Fruit fly (Drosophila melanogaster) whole organism, embryonic: ENCODE measurements around the gene MSAmiP.

Experiments
- Asciz ChIP-seq: fragments of 200-800 bp; sonication (Bioruptor generic); optimal IDR thresholded peaks from 2 replicates; lab custom pipeline; 2017; ENCODE audit warnings: missing biosample characterization, mild to moderate bottlenecking, missing genetic modification characterization, missing genetic modification reagents
- BEAF-32 ChIP-seq: fragments of 200-800 bp; sonication (Bioruptor generic); optimal IDR thresholded peaks from 3 replicates; lab custom pipeline; 2017; ENCODE audit warnings: missing biosample characterization, missing genetic modification characterization, mild to moderate bottlenecking, moderate library complexity, missing genetic modification reagents
- Bdp1 ChIP-seq: fragments of 200-800 bp; sonication (Bioruptor generic); optimal IDR thresholded peaks from 3 replicates; lab custom pipeline; 2016; ENCODE audit warnings: missing biosample characterization, missing genetic modification characterization
- CG10321 ChIP-seq: fragments of 200-800 bp; sonication (Bioruptor generic); IDR thresholded peaks from 2 replicates; pipeline ENCODE4 v1.3.6; 2022; ENCODE audit warnings: missing biosample characterization, missing genetic modification characterization
- CG11085 ChIP-seq: fragments of 200-800 bp; sonication (Bioruptor generic); IDR thresholded peaks from 2 replicates; pipeline ENCODE4 v1.3.6; 2022; ENCODE audit warnings: missing biosample characterization, missing genetic modification characterization
- CG11456 ChIP-seq: fragments of 200-800 bp; sonication (Bioruptor generic); IDR thresholded peaks from 3 replicates; pipeline ENCODE4 v1.3.6; 2022; ENCODE audit warnings: missing biosample characterization, missing genetic modification characterization
- CG11723 ChIP-seq: fragments of 200-800 bp; sonication (Bioruptor generic); optimal IDR thresholded peaks from 2 replicates; lab custom pipeline; 2017; ENCODE audit warnings: missing biosample characterization, mild to moderate bottlenecking, missing genetic modification characterization
- CG12071 ChIP-seq: fragments of 200-800 bp; sonication (Bioruptor generic); optimal IDR thresholded peaks from 3 replicates; lab custom pipeline; 2018; ENCODE audit warnings: missing biosample characterization, mild to moderate bottlenecking, missing genetic modification characterization
- CG12942 ChIP-seq: fragments of 200-800 bp; sonication (Bioruptor generic); optimal IDR thresholded peaks from 3 replicates; lab custom pipeline; 2016; ENCODE audit warnings: missing biosample characterization, missing genetic modification characterization
- CG14965 ChIP-seq: fragments of 200-800 bp; sonication (Bioruptor generic); optimal IDR thresholded peaks from 2 replicates; lab custom pipeline; 2016; ENCODE audit warnings: missing biosample characterization, missing genetic modification characterization, borderline replicate concordance
- CG15011 ChIP-seq: fragments of 200-800 bp; sonication (Bioruptor generic); optimal IDR thresholded peaks from 3 replicates; lab custom pipeline; 2018; ENCODE audit warnings: missing biosample characterization, mild to moderate bottlenecking, missing genetic modification characterization
- CG16815 ChIP-seq: fragments of 200-800 bp; sonication (Bioruptor generic); optimal IDR thresholded peaks from 3 replicates; lab custom pipeline; 2017; ENCODE audit warnings: missing biosample characterization, mild to moderate bottlenecking, missing genetic modification characterization
- CG17568 ChIP-seq: fragments of 200-800 bp; sonication (Bioruptor generic); optimal IDR thresholded peaks from 2 replicates; lab custom pipeline; 2018; ENCODE audit warnings: missing biosample characterization, mild to moderate bottlenecking, missing genetic modification characterization, moderate library complexity
- CG2889 ChIP-seq: fragments of 200-800 bp; sonication (Bioruptor generic); IDR thresholded peaks from 3 replicates; pipeline ENCODE4 v1.3.6; 2022; ENCODE audit warnings: missing biosample characterization, missing genetic modification characterization
- CG30020 ChIP-seq: fragments of 200-800 bp; optimal IDR thresholded peaks from 2 replicates; lab custom pipeline; 2019; ENCODE audit warnings: missing biosample characterization, mild to moderate bottlenecking, missing genetic modification characterization, moderate library complexity
- CG3065 ChIP-seq: fragments of 200-800 bp; sonication (Bioruptor generic); optimal IDR thresholded peaks from 2 replicates; lab custom pipeline; 2016; ENCODE audit warnings: missing biosample characterization, missing genetic modification characterization
- CG34224 ChIP-seq: fragments of 200-800 bp; sonication (Bioruptor generic); IDR thresholded peaks from 3 replicates; pipeline ENCODE4 v1.3.6; 2022; ENCODE audit warnings: missing biosample characterization, missing genetic modification characterization; ENCODE audit not compliant: partially characterized antibody
- CG3995 ChIP-seq: fragments of 200-800 bp; sonication (Bioruptor generic); optimal IDR thresholded peaks from 3 replicates; lab custom pipeline; 2016; ENCODE audit warnings: missing biosample characterization, missing genetic modification characterization
- CG4854 ChIP-seq: fragments of 200-800 bp; sonication (Bioruptor generic); optimal IDR thresholded peaks from 2 replicates; lab custom pipeline; 2016; ENCODE audit warnings: missing biosample characterization, missing genetic modification characterization, inconsistent platforms
- CG5953 ChIP-seq: fragments of 200-800 bp; sonication (Bioruptor generic); IDR thresholded peaks from 2 replicates; pipeline ENCODE4 v1.3.6; 2022; ENCODE audit warnings: missing biosample characterization, missing genetic modification characterization
- CG6683 ChIP-seq: fragments of 200-800 bp; sonication (Bioruptor generic); optimal IDR thresholded peaks from 2 replicates; lab custom pipeline; 2017; ENCODE audit warnings: missing biosample characterization, mild to moderate bottlenecking, missing genetic modification characterization, missing genetic modification reagents
- CG7357 ChIP-seq: fragments of 200-800 bp; sonication (Bioruptor generic); IDR thresholded peaks from 3 replicates; pipeline ENCODE4 v1.3.6; 2022; ENCODE audit warnings: missing biosample characterization, missing genetic modification characterization
- CG9797 ChIP-seq: fragments of 200-800 bp; sonication (Bioruptor generic); optimal IDR thresholded peaks from 3 replicates; lab custom pipeline; 2018; ENCODE audit warnings: missing biosample characterization, mild to moderate bottlenecking, missing genetic modification characterization
- CG9817 ChIP-seq: fragments of 200-800 bp; sonication (Bioruptor generic); optimal IDR thresholded peaks from 2 replicates; lab custom pipeline; 2018; ENCODE audit warnings: missing biosample characterization, mild to moderate bottlenecking, missing genetic modification characterization, moderate library complexity
- CG9932 ChIP-seq: fragments of 200-800 bp; sonication (Bioruptor generic); IDR thresholded peaks from 2 replicates; pipeline ENCODE4 v1.3.6; 2022; ENCODE audit warnings: missing biosample characterization, missing genetic modification characterization
- Doc3 ChIP-seq: fragments of 200-800 bp; sonication (Bioruptor generic); IDR thresholded peaks from 3 replicates; pipeline ENCODE4 v1.3.6; 2022; ENCODE audit warnings: missing biosample characterization, missing genetic modification characterization; ENCODE audit not compliant: partially characterized antibody
- Drgx ChIP-seq: fragments of 200-800 bp; sonication (Bioruptor generic); IDR thresholded peaks from 2 replicates; pipeline ENCODE4 v1.3.6; 2022; ENCODE audit warnings: missing biosample characterization, missing genetic modification characterization
- Fer2 ChIP-seq: fragments of 200-800 bp; sonication (Bioruptor generic); optimal IDR thresholded peaks from 2 replicates; lab custom pipeline; 2018; ENCODE audit warnings: missing biosample characterization, mild to moderate bottlenecking, missing genetic modification characterization, moderate library complexity
- Lim3 ChIP-seq: fragments of 200-800 bp; sonication (Bioruptor generic); IDR thresholded peaks from 2 replicates; pipeline ENCODE4 v1.3.6; 2022; ENCODE audit warnings: missing biosample characterization, missing genetic modification characterization
- Oaz ChIP-seq: fragments of 200-800 bp; sonication (Bioruptor generic); IDR thresholded peaks from 2 replicates; pipeline ENCODE4 v1.3.6; 2022; ENCODE audit warnings: missing biosample characterization, missing genetic modification characterization
- Poxn ChIP-seq: fragments of 200-800 bp; sonication (Bioruptor generic); IDR thresholded peaks from 2 replicates; pipeline ENCODE4 v1.3.6; 2022; ENCODE audit warnings: missing biosample characterization, missing genetic modification characterization
- Side ChIP-seq: fragments of 200-800 bp; sonication (Bioruptor generic); optimal IDR thresholded peaks from 2 replicates; lab custom pipeline; 2016; ENCODE audit warnings: missing biosample characterization, missing genetic modification characterization
- Xbp1 ChIP-seq: fragments of 200-800 bp; sonication (Bioruptor generic); optimal IDR thresholded peaks from 3 replicates; lab custom pipeline; 2016; ENCODE audit warnings: missing biosample characterization, mild to moderate bottlenecking, missing genetic modification characterization
- ara ChIP-seq: fragments of 200-800 bp; sonication (Bioruptor generic); IDR thresholded peaks from 2 replicates; pipeline ENCODE4 v1.3.6; 2022; ENCODE audit warnings: missing biosample characterization, missing genetic modification characterization
- ase ChIP-seq: fragments of 200-800 bp; sonication (Bioruptor generic); IDR thresholded peaks from 3 replicates; pipeline ENCODE4 v1.3.6; 2022; ENCODE audit warnings: missing biosample characterization, missing genetic modification characterization
- bigmax ChIP-seq: fragments of 200-800 bp; sonication (Bioruptor generic); optimal IDR thresholded peaks from 2 replicates; lab custom pipeline; 2018; ENCODE audit warnings: missing biosample characterization, mild to moderate bottlenecking, missing genetic modification characterization
- crc ChIP-seq: fragments of 200-800 bp; sonication (Bioruptor generic); optimal IDR thresholded peaks from 2 replicates; lab custom pipeline; 2016; ENCODE audit warnings: missing biosample characterization, missing genetic modification characterization
- dimm ChIP-seq: fragments of 200-800 bp; sonication (Bioruptor generic); IDR thresholded peaks from 2 replicates; pipeline ENCODE4 v1.3.6; 2022; ENCODE audit warnings: missing biosample characterization, missing genetic modification characterization
- fru ChIP-seq: fragments of >200 bp; optimal IDR thresholded peaks from 2 replicates; lab custom pipeline; 2017
- gro ChIP-seq: fragments of 200-800 bp; sonication (Bioruptor generic); optimal IDR thresholded peaks from 2 replicates; lab custom pipeline; 2016; ENCODE audit warnings: missing biosample characterization, missing genetic modification characterization
- ind ChIP-seq: fragments of 200-800 bp; sonication (Bioruptor generic); optimal IDR thresholded peaks from 3 replicates; lab custom pipeline; 2016; ENCODE audit warnings: missing biosample characterization, missing genetic modification characterization
- kah ChIP-seq: fragments of 200-800 bp; sonication (Bioruptor generic); optimal IDR thresholded peaks from 2 replicates; lab custom pipeline; 2018; ENCODE audit warnings: missing biosample characterization, mild to moderate bottlenecking, missing genetic modification characterization
- lab ChIP-seq: fragments of 200-800 bp; sonication (Bioruptor generic); optimal IDR thresholded peaks from 3 replicates; lab custom pipeline; 2017; ENCODE audit warnings: missing biosample characterization, missing genetic modification characterization, mild to moderate bottlenecking, moderate library complexity, missing genetic modification reagents
- lmd ChIP-seq: fragments of 200-800 bp; sonication (Bioruptor generic); IDR thresholded peaks from 2 replicates; pipeline ENCODE4 v1.3.6; 2022; ENCODE audit warnings: missing biosample characterization, missing genetic modification characterization
- mam ChIP-seq: fragments of 200-800 bp; sonication (Bioruptor generic); optimal IDR thresholded peaks from 3 replicates; lab custom pipeline; 2016; ENCODE audit warnings: missing biosample characterization, missing genetic modification characterization
- peb ChIP-seq: fragments of 200-800 bp; sonication (Bioruptor generic); IDR thresholded peaks from 2 replicates; pipeline ENCODE4 v1.3.6; 2022; ENCODE audit warnings: missing biosample characterization, missing genetic modification characterization
- run ChIP-seq: fragments of 200-800 bp; sonication (Bioruptor generic); optimal IDR thresholded peaks from 3 replicates; lab custom pipeline; 2018; ENCODE audit warnings: missing biosample characterization, mild to moderate bottlenecking, missing genetic modification characterization
- slp2 ChIP-seq: fragments of 200-800 bp; sonication (Bioruptor generic); optimal IDR thresholded peaks from 2 replicates; lab custom pipeline; 2016; ENCODE audit warnings: missing biosample characterization, missing genetic modification characterization
- sob ChIP-seq: fragments of 200-800 bp; sonication (Bioruptor generic); IDR thresholded peaks from 2 replicates; pipeline ENCODE4 v1.3.6; 2022; ENCODE audit warnings: missing biosample characterization, missing genetic modification characterization
- sr ChIP-seq: fragments of 200-800 bp; sonication (Bioruptor generic); IDR thresholded peaks from 3 replicates; pipeline ENCODE4 v1.3.6; 2022; ENCODE audit warnings: missing biosample characterization, missing genetic modification characterization
- zfh2 ChIP-seq: fragments of 200-800 bp; sonication (Bioruptor generic); optimal IDR thresholded peaks from 2 replicates; lab custom pipeline; 2016; ENCODE audit warnings: missing biosample characterization, missing genetic modification characterization

MSAmiP gene

dm6 chr3R:16793935-16794589 lies 102.0 kb downstream of the MSAmiP start (continued):
- no peak for TF ChIP-seq fru (lab: Kevin White, UChicago)
- TF ChIP-seq CG3065 (GFP tag; lab: Kevin White, UChicago) = no peak
- peak; percentile 46 for TF ChIP-seq lmd (GFP tag; lab: Robert Waterston, UW)
- peak; percentile 15 for TF ChIP-seq CG11723
- TF ChIP-seq CG9817 (tag; lab: Kevin White, UChicago) = peak; percentile 33
- no peak for TF ChIP-seq CG5953 (GFP tag; lab: Robert Waterston, UW)
- no peak for TF ChIP-seq CG17568
- TF ChIP-seq Doc3 (GFP tag; lab: Robert Waterston, UW) = no peak
- TF ChIP-seq CG12071 (GFP tag; lab: Kevin White, UChicago) = no peak
- peak; percentile 49 for TF ChIP-seq Xbp1 (GFP tag; lab: Kevin White, UChicago)
- no peak for TF ChIP-seq Poxn
- TF ChIP-seq CG7357 (GFP tag; lab: Robert Waterston, UW) = peak; percentile 47; the same call in 1 of the 3 replicates
- no peak for TF ChIP-seq ara (GFP tag; lab: Robert Waterston, UW)
- no peak for TF ChIP-seq CG30020 (tag; lab: Kevin White, UChicago)
- TF ChIP-seq Side (GFP tag; lab: Kevin White, UChicago) = peak; percentile 7
- peak; percentile 42 for TF ChIP-seq Asciz
- no peak for TF ChIP-seq gro
- TF ChIP-seq kah (GFP tag; lab: Kevin White, UChicago) = no peak
- TF ChIP-seq CG6683 (GFP tag; lab: Kevin White, UChicago) = peak; percentile 30
- TF ChIP-seq run = no peak
- TF ChIP-seq CG12942 (GFP tag; lab: Kevin White, UChicago) = peak; percentile 3
- TF ChIP-seq CG2889 (GFP tag; lab: Robert Waterston, UW) = no peak
- TF ChIP-seq peb (GFP tag; lab: Robert Waterston, UW) = no peak
- TF ChIP-seq Bdp1 = no peak
- TF ChIP-seq dimm = no peak
- TF ChIP-seq lab (GFP tag; lab: Kevin White, UChicago) = peak; percentile 69
- TF ChIP-seq CG34224 (GFP tag; lab: Robert Waterston, UW) = no peak
- TF ChIP-seq CG11085 (GFP tag; lab: Robert Waterston, UW) = no peak
- TF ChIP-seq zfh2 (GFP tag; lab: Kevin White, UChicago) = peak; percentile 13
- peak; percentile 46 for TF ChIP-seq CG16815 (GFP tag; lab: Kevin White, UChicago)
- no peak for TF ChIP-seq Fer2 (tag; lab: Kevin White, UChicago)
- TF ChIP-seq ind = peak; percentile 55
- peak; percentile 52 for TF ChIP-seq CG15011 (GFP tag; lab: Kevin White, UChicago)
- TF ChIP-seq BEAF-32 (GFP tag; lab: Kevin White, UChicago) = no peak
- TF ChIP-seq CG9797 (GFP tag; lab: Kevin White, UChicago) = no peak
- no peak for TF ChIP-seq Drgx
- peak; percentile 25 for TF ChIP-seq mam
- no peak for TF ChIP-seq CG14965
- no peak for TF ChIP-seq bigmax (GFP tag; lab: Kevin White, UChicago)
- TF ChIP-seq crc = peak; percentile 9
- TF ChIP-seq Oaz (GFP tag; lab: Robert Waterston, UW) = no peak; the same call in 1 of the 2 replicates
- no peak for TF ChIP-seq CG10321 (GFP tag; lab: Robert Waterston, UW)
- TF ChIP-seq CG9932 (GFP tag; lab: Robert Waterston, UW) = no peak
- TF ChIP-seq slp2 (GFP tag; lab: Kevin White, UChicago) = peak; percentile 41
- peak; percentile 16; the same call in 1 of the 2 replicates for TF ChIP-seq sob (GFP tag; lab: Robert Waterston, UW)
- no peak for TF ChIP-seq Lim3 (GFP tag; lab: Robert Waterston, UW)
- no peak for TF ChIP-seq CG4854 (GFP tag; lab: Kevin White, UChicago)
- 0 out of 3 replicates have a peak, but pooled peaks have one; percentile 16 for TF ChIP-seq sr (GFP tag; lab: Robert Waterston, UW)
- no peak for TF ChIP-seq ase (GFP tag; lab: Robert Waterston, UW)
- no peak for TF ChIP-seq CG3995
- no peak for TF ChIP-seq CG11456 (GFP tag; lab: Robert Waterston, UW)
